Worm (Caenorhabditis elegans) whole organism, midembryonic: Measurements from ENCODE around the gene dpyd-1.

ENCODE experiments used
- T22C8.4 ChIP-seq: fragments of 200-800 bp; sonication (Bioruptor generic); IDR thresholded peaks from 2 replicates; pipeline ENCODE4 v1.3.6; 2022; ENCODE audit warnings: missing genetic modification characterization, missing compliant biosample characterization
- flt-1 ChIP-seq: fragments of 200-800 bp; sonication (Bioruptor generic); IDR thresholded peaks from 2 replicates; pipeline ENCODE4 v1.3.6; 2022; ENCODE audit warnings: missing genetic modification characterization, missing compliant biosample characterization

DNA sequence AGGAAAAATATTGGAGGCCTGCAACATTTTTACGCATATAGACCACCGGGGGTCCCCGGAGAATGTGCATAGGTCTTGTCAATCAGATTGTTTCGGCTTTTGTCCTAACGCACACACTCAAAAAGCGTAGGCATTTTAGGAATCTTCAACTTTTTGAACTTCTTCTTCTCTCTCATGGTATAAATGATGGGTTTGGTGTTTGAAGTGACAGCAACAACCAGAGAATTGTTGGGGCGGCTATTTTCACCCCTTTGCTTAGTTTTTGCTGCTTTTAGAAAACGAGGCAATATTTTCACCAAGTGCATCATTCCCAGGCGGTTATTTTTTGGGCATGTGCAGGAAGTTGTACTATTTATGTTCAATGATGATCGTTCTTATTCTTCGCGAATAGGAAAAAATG is 16.0 kb upstream of the dpyd-1 start:
- TF ChIP-seq flt-1 (GFP tag; lab: Robert Waterston, UW) (no peak), T22C8.4 (GFP tag; lab: Robert Waterston, UW) (no peak)
